Fruit fly (Drosophila melanogaster) whole organism, embryonic: ENCODE data around the gene GABA-B-R2.

Experiments
- CG12071 ChIP-seq: fragments of 200-800 bp; sonication (Bioruptor generic); optimal IDR thresholded peaks from 3 replicates; lab custom pipeline; 2018; ENCODE audit warnings: missing biosample characterization, mild to moderate bottlenecking, missing genetic modification characterization
- CG17359 ChIP-seq: fragments of 200-800 bp; sonication (Bioruptor generic); optimal IDR thresholded peaks from 3 replicates; lab custom pipeline; 2018; ENCODE audit warnings: missing biosample characterization, mild to moderate bottlenecking, missing genetic modification characterization, moderate library complexity
- CG18599 ChIP-seq: fragments of 200-800 bp; sonication (Bioruptor generic); optimal IDR thresholded peaks from 3 replicates; lab custom pipeline; 2017; ENCODE audit warnings: missing biosample characterization, missing genetic modification characterization, mild to moderate bottlenecking, moderate library complexity, missing genetic modification reagents
- CG2199 ChIP-seq: fragments of 200-800 bp; sonication (Bioruptor generic); IDR thresholded peaks from 3 replicates; pipeline ENCODE4 v1.3.6; 2022; ENCODE audit warnings: missing biosample characterization, missing genetic modification characterization
- CG2678 ChIP-seq: fragments of 200-800 bp; sonication (Bioruptor generic); optimal IDR thresholded peaks from 3 replicates; lab custom pipeline; 2019; ENCODE audit warnings: missing biosample characterization, mild to moderate bottlenecking, missing genetic modification characterization, moderate library complexity
- CG3281 ChIP-seq: fragments of 200-800 bp; sonication (Bioruptor generic); optimal IDR thresholded peaks from 3 replicates; lab custom pipeline; 2017; ENCODE audit warnings: missing biosample characterization, mild to moderate bottlenecking, missing genetic modification characterization
- CG34376 ChIP-seq: fragments of 200-800 bp; sonication (Bioruptor generic); optimal IDR thresholded peaks from 2 replicates; lab custom pipeline; 2018; ENCODE audit warnings: missing biosample characterization, mild to moderate bottlenecking, missing genetic modification characterization
- CG3726 ChIP-seq: fragments of 200-800 bp; sonication (Bioruptor generic); IDR thresholded peaks from 3 replicates; pipeline ENCODE4, ENCODE4 v1.3.6; 2022; ENCODE audit warnings: missing biosample characterization, missing genetic modification characterization
- CG5245 ChIP-seq: fragments of 200-800 bp; sonication (Bioruptor generic); optimal IDR thresholded peaks from 3 replicates; lab custom pipeline; 2016; ENCODE audit warnings: missing biosample characterization, missing genetic modification characterization
- CG6175 ChIP-seq: fragments of 200-800 bp; sonication (Bioruptor generic); IDR thresholded peaks from 3 replicates; pipeline ENCODE4 v1.3.6; 2022; ENCODE audit warnings: missing biosample characterization, missing genetic modification characterization
- CG6272 ChIP-seq: fragments of 200-800 bp; sonication (Bioruptor generic); IDR thresholded peaks from 2 replicates; pipeline ENCODE4 v1.3.6; 2022; ENCODE audit warnings: missing biosample characterization, missing genetic modification characterization
- CG6854 ChIP-seq: fragments of 200-800 bp; sonication (Bioruptor generic); optimal IDR thresholded peaks from 3 replicates; lab custom pipeline; 2017; ENCODE audit warnings: missing biosample characterization, mild to moderate bottlenecking, missing genetic modification characterization
- CG8765 ChIP-seq: fragments of 200-800 bp; sonication (Bioruptor generic); IDR thresholded peaks from 2 replicates; pipeline ENCODE4 v1.3.6; 2022; ENCODE audit warnings: missing biosample characterization, missing genetic modification characterization
- Ets65A ChIP-seq: fragments of 200-800 bp; sonication (Bioruptor generic); peaks from one replicate; lab custom pipeline; 2016; ENCODE audit warnings: missing biosample characterization, missing genetic modification characterization
- GATAe ChIP-seq: fragments of 200-800 bp; sonication (Bioruptor generic); conservative IDR thresholded peaks from 2 replicates; pipeline ENCODE4 v1.3.6; 2022; ENCODE audit warnings: missing biosample characterization, missing genetic modification characterization
- Hey ChIP-seq: fragments of 200-800 bp; sonication (Bioruptor generic); optimal IDR thresholded peaks from 3 replicates; lab custom pipeline; 2018; ENCODE audit warnings: missing biosample characterization, mild to moderate bottlenecking, missing genetic modification characterization
- Hr39 ChIP-seq: fragments of >200 bp; optimal IDR thresholded peaks from 2 replicates; lab custom pipeline; 2017
- Pdp1 ChIP-seq, 2 experiments: fragments of 200-800 bp; sonication (Bioruptor generic); optimal IDR thresholded peaks; 3 replicates each; lab custom pipeline; 2016; ENCODE audit warnings: missing biosample characterization in 2 of 2, missing genetic modification characterization in 2 of 2, mild to moderate bottlenecking in 1 of 2, moderate library complexity in 1 of 2
- Six4 ChIP-seq: fragments of 200-800 bp; sonication (Bioruptor generic); optimal IDR thresholded peaks from 2 replicates; lab custom pipeline; 2016; ENCODE audit warnings: missing biosample characterization, missing genetic modification characterization
- ase ChIP-seq: fragments of 200-800 bp; sonication (Bioruptor generic); IDR thresholded peaks from 3 replicates; pipeline ENCODE4 v1.3.6; 2022; ENCODE audit warnings: missing biosample characterization, missing genetic modification characterization
- cwo ChIP-seq: fragments of 200-800 bp; sonication (Bioruptor generic); optimal IDR thresholded peaks from 3 replicates; lab custom pipeline; 2017; ENCODE audit warnings: missing biosample characterization, missing genetic modification characterization, mild to moderate bottlenecking, moderate library complexity, missing genetic modification reagents
- exex ChIP-seq: fragments of 200-800 bp; sonication (Bioruptor generic); optimal IDR thresholded peaks from 4 replicates; lab custom pipeline; 2018; ENCODE audit warnings: missing biosample characterization, mild to moderate bottlenecking, missing genetic modification characterization, moderate library complexity
- grn ChIP-seq: fragments of 200-800 bp; sonication (Bioruptor generic); optimal IDR thresholded peaks from 3 replicates; lab custom pipeline; 2017; ENCODE audit warnings: missing biosample characterization, missing genetic modification characterization
- knrl ChIP-seq: fragments of 200-800 bp; sonication (Bioruptor generic); IDR thresholded peaks from 3 replicates; pipeline ENCODE4 v1.3.6; 2022; ENCODE audit warnings: missing biosample characterization, missing genetic modification characterization; ENCODE audit not compliant: partially characterized antibody
- mirr ChIP-seq: fragments of 200-800 bp; sonication (Bioruptor generic); optimal IDR thresholded peaks from 3 replicates; lab custom pipeline; 2018; ENCODE audit warnings: missing biosample characterization, mild to moderate bottlenecking, missing genetic modification characterization
- onecut ChIP-seq: fragments of 200-800 bp; sonication (Bioruptor generic); IDR thresholded peaks from 2 replicates; pipeline ENCODE4 v1.3.6; 2022; ENCODE audit warnings: missing biosample characterization, missing genetic modification characterization
- pita ChIP-seq: fragments of 200-800 bp; sonication (Bioruptor generic); optimal IDR thresholded peaks from 2 replicates; lab custom pipeline; 2017; ENCODE audit warnings: missing biosample characterization, mild to moderate bottlenecking, missing genetic modification characterization
- scrt ChIP-seq: fragments of 200-800 bp; sonication (Bioruptor generic); optimal IDR thresholded peaks from 2 replicates; lab custom pipeline; 2018; ENCODE audit warnings: missing biosample characterization, mild to moderate bottlenecking, missing genetic modification characterization, moderate library complexity
- sd ChIP-seq: fragments of 200-800 bp; sonication (Bioruptor generic); optimal IDR thresholded peaks from 3 replicates; lab custom pipeline; 2018; ENCODE audit warnings: missing biosample characterization, mild to moderate bottlenecking, missing genetic modification characterization, moderate library complexity
- sens-2 ChIP-seq: fragments of 200-800 bp; sonication (Bioruptor generic); IDR thresholded peaks from 2 replicates; pipeline ENCODE4 v1.3.6; 2022; ENCODE audit warnings: missing biosample characterization, missing genetic modification characterization
- sug ChIP-seq: fragments of 200-800 bp; optimal IDR thresholded peaks from 2 replicates; lab custom pipeline; 2019; ENCODE audit warnings: missing biosample characterization, mild to moderate bottlenecking, missing genetic modification characterization, moderate library complexity
- trem ChIP-seq: fragments of 200-800 bp; optimal IDR thresholded peaks from 3 replicates; lab custom pipeline; 2019; ENCODE audit warnings: missing biosample characterization, mild to moderate bottlenecking, missing genetic modification characterization, moderate library complexity
- twi ChIP-seq: fragments of 200-800 bp; optimal IDR thresholded peaks from 2 replicates; lab custom pipeline; 2019; ENCODE audit warnings: missing biosample characterization, mild to moderate bottlenecking, missing genetic modification characterization, moderate library complexity
- unc-4 ChIP-seq: fragments of 200-800 bp; sonication (Bioruptor generic); IDR thresholded peaks from 2 replicates; pipeline ENCODE4 v1.3.6; 2022; ENCODE audit warnings: missing biosample characterization, missing genetic modification characterization; ENCODE audit not compliant: partially characterized antibody
- wdn ChIP-seq: fragments of 200-800 bp; sonication (Bioruptor generic); IDR thresholded peaks from 2 replicates; pipeline ENCODE4 v1.3.6; 2022; ENCODE audit warnings: missing biosample characterization, missing genetic modification characterization

The GABA-B-R2 gene

DNA sequence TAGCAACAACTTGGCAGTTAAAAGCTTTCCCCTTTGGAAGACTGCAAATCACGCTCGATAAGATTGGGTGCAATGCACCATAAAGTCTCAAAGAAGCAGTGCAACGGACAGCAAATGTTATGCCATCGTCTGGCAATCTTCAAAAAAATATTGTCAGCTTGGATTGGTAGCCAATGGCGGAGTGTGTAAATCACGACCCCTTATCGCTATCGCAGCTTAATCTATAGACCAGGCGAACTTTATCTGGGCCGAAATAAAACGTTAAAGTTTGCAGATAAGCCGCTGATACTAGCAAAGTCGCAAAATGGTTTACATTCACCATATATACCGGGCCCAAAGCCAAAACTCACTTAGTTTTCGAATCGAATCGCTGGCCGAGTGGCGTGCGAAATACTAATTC lies 21.7 kb downstream of the GABA-B-R2 start, which contains the start of gene CG31198:
Gene CG31198 (plus strand): TSS at position 351 of the 400 bp plus-strand sequence.
- TF ChIP-seq exex (tag; lab: Kevin White, UChicago) (peak; percentile 42), CG34376 (GFP tag; lab: Kevin White, UChicago) (peak; percentile 36), Pdp1 (GFP tag; optimal IDR thresholded peaks at IDR 0.05; lab: Kevin White, UChicago) (peak in 1 of 2 experiments; percentile 72), grn (GFP tag; lab: Kevin White, UChicago) (peak; percentile 66), Hr39 (lab: Kevin White, UChicago) (no peak), CG8765 (GFP tag; lab: Robert Waterston, UW) (no peak), CG6272 (GFP tag; lab: Robert Waterston, UW) (no peak), CG17359 (tag; lab: Kevin White, UChicago) (no peak), GATAe (peak; percentile 74), CG12071 (no peak), twi (tag; lab: Kevin White, UChicago) (no peak), onecut (GFP tag; lab: Robert Waterston, UW) (no peak), sug (tag; lab: Kevin White, UChicago) (peak; percentile 65), Hey (tag; lab: Kevin White, UChicago) (peak; percentile 86), sens-2 (GFP tag; lab: Robert Waterston, UW) (peak; percentile 62; the same call in 1 of the 2 replicates), knrl (GFP tag; lab: Robert Waterston, UW) (no peak), unc-4 (no peak)

DNA sequence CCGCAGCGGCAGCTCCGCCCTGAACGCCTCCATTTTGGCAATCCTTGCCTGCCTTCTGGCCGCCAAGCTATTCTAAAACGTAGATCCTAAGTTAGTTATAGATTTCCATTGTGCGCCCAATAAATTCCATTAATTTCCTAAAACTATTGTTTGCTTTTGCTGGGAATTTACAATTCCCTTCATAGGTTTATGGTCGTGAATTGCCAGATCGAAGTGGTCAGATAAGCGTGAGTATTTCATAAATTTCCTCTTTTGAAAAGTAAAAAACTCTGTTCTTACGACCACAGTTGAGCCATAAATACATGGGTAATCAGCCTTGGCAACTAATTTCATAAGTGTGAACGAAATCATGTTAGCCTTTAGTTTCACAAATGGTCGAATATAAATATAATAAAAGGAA lies 22.5 kb downstream of the GABA-B-R2 start:
- TF ChIP-seq exex (tag; lab: Kevin White, UChicago) = peak; percentile 42
- no peak for TF ChIP-seq pita (GFP tag; lab: Kevin White, UChicago)
- no peak for TF ChIP-seq CG5245 (GFP tag; lab: Kevin White, UChicago)
- 0 out of 3 replicates have a peak, but pooled peaks have one; percentile 3 for TF ChIP-seq CG2199 (GFP tag; lab: Robert Waterston, UW)
- peak; percentile 17 for TF ChIP-seq Ets65A (GFP tag; lab: Kevin White, UChicago)
- peak; percentile 41 for TF ChIP-seq sug (tag; lab: Kevin White, UChicago)
- no peak for TF ChIP-seq wdn (GFP tag; lab: Robert Waterston, UW)
- TF ChIP-seq scrt (GFP tag; lab: Kevin White, UChicago) = no peak
- no peak for TF ChIP-seq CG6854 (GFP tag; lab: Kevin White, UChicago)
- TF ChIP-seq twi (tag; lab: Kevin White, UChicago) = no peak
- TF ChIP-seq sd (tag; lab: Kevin White, UChicago) = peak; percentile 82
- TF ChIP-seq CG34376 (GFP tag; lab: Kevin White, UChicago) = peak; percentile 46

DNA sequence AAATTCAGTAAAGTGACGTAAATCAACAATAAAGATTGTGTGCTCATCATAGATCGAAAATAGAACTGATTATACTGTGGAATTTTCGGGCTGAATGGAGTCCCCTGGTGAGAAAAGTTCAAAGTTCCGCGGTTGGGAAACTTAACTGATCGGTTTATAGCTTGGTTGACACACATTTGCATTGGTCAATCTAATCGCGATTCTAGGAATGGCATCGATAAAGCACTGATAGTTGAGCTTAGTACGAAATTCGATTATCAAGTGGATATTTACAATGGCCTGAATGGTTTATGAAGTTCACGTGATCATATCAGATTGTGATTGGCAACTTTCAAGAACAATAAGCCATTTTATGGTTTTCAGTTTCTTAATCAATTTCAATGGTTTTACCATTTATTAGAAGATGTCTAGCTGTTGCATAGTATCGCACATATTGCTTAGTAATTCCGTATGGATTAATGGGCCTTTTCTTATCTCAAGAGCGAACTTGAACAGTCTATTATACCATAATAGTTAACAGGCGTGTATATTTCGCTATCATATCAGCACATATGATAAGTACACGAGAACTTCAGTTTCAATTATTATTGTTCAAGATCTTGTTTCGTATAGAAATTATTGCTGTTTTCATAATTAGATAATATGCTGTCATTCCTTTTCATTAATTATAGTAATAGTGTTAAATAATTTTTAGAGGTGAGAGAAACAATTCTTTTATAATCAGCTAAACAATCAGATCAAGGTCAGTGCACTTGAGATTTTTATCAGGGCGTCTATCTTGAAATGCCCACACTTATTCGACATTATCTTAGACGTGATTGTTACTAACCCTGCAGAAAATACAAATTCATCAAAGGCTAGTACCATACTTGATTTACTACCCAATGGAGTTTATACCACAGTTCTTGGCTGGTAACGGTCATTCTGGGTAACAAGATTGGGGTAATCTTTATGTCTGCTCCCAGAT lies 26.4 kb downstream of the GABA-B-R2 start, which contains the start of gene CG31233:
Gene CG31233 (plus strand): TSS at position 900 of the 967 bp plus-strand sequence.
- TF ChIP-seq grn (GFP tag; lab: Kevin White, UChicago) (peak; percentile 71), exex (tag; lab: Kevin White, UChicago) (peak; percentile 93), sd (tag; lab: Kevin White, UChicago) (peak; percentile 72), Six4 (GFP tag; lab: Kevin White, UChicago) (no peak), CG6175 (GFP tag; lab: Robert Waterston, UW) (no peak), trem (tag; lab: Kevin White, UChicago) (no peak), sug (tag; lab: Kevin White, UChicago) (peak; percentile 76), GATAe (peak; percentile 35; the same call in 1 of the 2 replicates), CG18599 (GFP tag; lab: Kevin White, UChicago) (peak; percentile 4), mirr (peak; percentile 56), Pdp1 (GFP tag; optimal IDR thresholded peaks at IDR 0.05; lab: Kevin White, UChicago) (peak in 1 of 2 experiments; percentile 39), CG2678 (tag; lab: Kevin White, UChicago) (peak; percentile 4), cwo (GFP tag; lab: Kevin White, UChicago) (peak; percentile 76), ase (GFP tag; lab: Robert Waterston, UW) (no peak), CG3281 (peak; percentile 10), CG3726 (GFP tag; lab: Robert Waterston, UW) (no peak), CG34376 (GFP tag; lab: Kevin White, UChicago) (peak; percentile 95)
